Worm (Caenorhabditis elegans): ENCODE data around the gene R12B2.6.

ce11 chrIII:5853240-5853639 lies 19.3 kb upstream of the R12B2.6 start, which contains the start of gene ddx-23:
- TF ChIP-seq ama-1 (optimal IDR thresholded peaks at IDR 0.05), result no peak
- no peak for TF ChIP-seq hmbx-1 (tag; optimal IDR thresholded peaks at IDR 0.05)
- no peak for TF ChIP-seq scrt-1 (GFP tag; IDR thresholded peaks at IDR 0.05)
- no peak for TF ChIP-seq hnd-1 (tag; optimal IDR thresholded peaks at IDR 0.05)
- no peak for TF ChIP-seq pes-1 (GFP tag; IDR thresholded peaks at IDR 0.05)
- no peak for TF ChIP-seq ceh-36 (tag; optimal IDR thresholded peaks at IDR 0.05)
- no peak for TF ChIP-seq flt-1 (GFP tag; IDR thresholded peaks at IDR 0.05)
- no peak for TF ChIP-seq aly-1 (tag; optimal IDR thresholded peaks at IDR 0.05)
- no peak for TF ChIP-seq sea-1 (GFP tag; conservative IDR thresholded peaks at IDR 0.05)
- TF ChIP-seq B0310.2 (tag; optimal IDR thresholded peaks at IDR 0.05), result no peak
- TF ChIP-seq ceh-13 (GFP tag; optimal IDR thresholded peaks at IDR 0.05), result no peak
- no peak for TF ChIP-seq tbx-11 (GFP tag; IDR thresholded peaks at IDR 0.05)
- TF ChIP-seq ets-7 (tag; optimal IDR thresholded peaks at IDR 0.05), result no peak
